Worm (Caenorhabditis elegans): Measurements from ENCODE around the gene C02F5.2.

C02F5.2 gene

DNA sequence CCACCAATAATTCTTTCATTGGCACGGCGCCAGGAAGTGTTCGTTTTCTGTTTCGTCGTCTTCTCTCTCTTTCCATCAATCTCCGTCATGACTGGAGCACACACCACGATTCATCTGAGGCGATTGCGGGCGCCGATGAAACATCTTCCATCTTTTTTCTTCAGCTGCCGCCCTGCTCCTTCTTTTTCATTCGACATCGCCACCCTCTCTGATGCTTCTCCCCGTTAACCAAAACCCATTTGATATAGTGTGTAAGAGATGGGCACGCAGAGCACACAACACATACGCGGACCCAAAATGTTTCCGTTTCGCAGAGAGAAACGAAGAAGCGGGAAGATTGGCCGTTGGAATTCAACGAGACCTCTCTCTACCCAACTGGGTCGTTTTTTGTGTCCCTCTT, 38.1 kb downstream of the C02F5.2 start:
- TF ChIP-seq hmbx-1 (tag; optimal IDR thresholded peaks at IDR 0.05) (no peak), hmg-4 (GFP tag; optimal IDR thresholded peaks at IDR 0.05) (peak; percentile 38)

DNA sequence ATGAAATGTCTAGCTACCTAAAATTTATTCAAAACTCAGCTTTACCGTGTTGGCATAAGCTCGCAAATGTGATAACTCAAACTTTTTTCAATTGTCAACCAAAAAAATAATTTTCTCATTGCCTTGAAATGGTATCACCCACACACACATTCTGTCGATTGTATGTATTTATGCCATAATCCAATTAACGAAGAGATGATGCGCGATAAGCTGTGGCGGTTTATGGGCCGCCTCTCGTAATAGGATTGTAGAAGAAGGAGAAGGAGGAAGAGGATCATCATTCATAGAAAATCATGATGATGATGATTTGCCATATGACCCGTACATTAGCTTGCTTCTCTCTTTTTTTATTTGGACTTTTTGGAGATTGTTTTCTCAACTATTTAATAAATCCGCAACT, 39.8 kb downstream of the C02F5.2 start:
- TF ChIP-seq tra-4 (tag; optimal IDR thresholded peaks at IDR 0.05) (no peak), scrt-1 (GFP tag; IDR thresholded peaks at IDR 0.05) (no peak), ceh-13 (GFP tag; optimal IDR thresholded peaks at IDR 0.05) (no peak), sea-1 (GFP tag; conservative IDR thresholded peaks at IDR 0.05) (no peak), pes-1 (GFP tag; IDR thresholded peaks at IDR 0.05) (no peak), B0310.2 (tag; optimal IDR thresholded peaks at IDR 0.05) (no peak), aly-1 (tag; optimal IDR thresholded peaks at IDR 0.05) (no peak), F13C5.2 (tag; optimal IDR thresholded peaks at IDR 0.05) (no peak), ama-1 (optimal IDR thresholded peaks at IDR 0.05) (no peak), ets-7 (tag; optimal IDR thresholded peaks at IDR 0.05) (no peak), tbx-11 (GFP tag; IDR thresholded peaks at IDR 0.05) (no peak), ceh-36 (tag; optimal IDR thresholded peaks at IDR 0.05) (no peak), hmg-4 (GFP tag; optimal IDR thresholded peaks at IDR 0.05) (no peak), tbx-37 (GFP tag; conservative IDR thresholded peaks at IDR 0.05) (no peak), hnd-1 (tag; optimal IDR thresholded peaks at IDR 0.05) (no peak), flt-1 (GFP tag; IDR thresholded peaks at IDR 0.05) (no peak)

DNA sequence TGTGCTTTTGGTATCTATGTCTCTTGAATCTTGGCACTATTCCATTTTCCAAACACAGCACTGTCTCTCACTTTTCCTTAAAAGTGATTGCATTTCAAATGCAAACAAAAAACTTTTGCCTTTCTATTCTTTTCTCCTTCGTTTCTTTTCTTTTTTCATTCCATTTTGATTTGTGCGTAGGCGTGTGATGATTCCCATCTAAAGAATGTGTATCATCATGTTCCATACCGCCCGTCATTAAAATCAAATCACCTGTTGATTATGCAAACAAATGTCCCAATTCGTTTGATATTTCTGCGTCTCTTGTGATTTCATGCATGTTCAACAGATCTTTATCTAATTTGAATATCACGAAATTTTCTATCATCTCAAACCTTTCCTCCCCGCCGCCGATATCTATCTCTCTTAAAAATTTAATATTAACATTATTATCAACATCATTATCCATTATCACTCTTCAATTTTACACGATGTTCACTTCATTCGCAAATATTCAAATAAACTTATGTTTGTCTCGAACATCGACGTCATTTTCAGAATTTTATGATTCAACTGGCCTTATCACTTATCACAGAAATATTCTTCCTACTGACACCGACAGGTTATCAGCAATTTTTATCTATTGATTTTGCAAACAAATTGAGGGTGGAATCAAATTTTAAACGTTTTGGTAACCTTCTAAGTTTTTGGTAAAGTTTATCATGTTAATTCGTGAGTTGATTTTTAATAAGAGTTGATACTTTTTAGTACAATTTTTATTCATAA, 42.0 kb downstream of the C02F5.2 start:
- TF ChIP-seq ets-7 (tag; optimal IDR thresholded peaks at IDR 0.05) (no peak), ceh-13 (GFP tag; optimal IDR thresholded peaks at IDR 0.05) (no peak), hmbx-1 (tag; optimal IDR thresholded peaks at IDR 0.05) (no peak), flt-1 (GFP tag; IDR thresholded peaks at IDR 0.05) (no peak), tbx-37 (GFP tag; conservative IDR thresholded peaks at IDR 0.05) (no peak), tra-4 (tag; optimal IDR thresholded peaks at IDR 0.05) (no peak), ceh-36 (tag; optimal IDR thresholded peaks at IDR 0.05) (no peak), scrt-1 (GFP tag; IDR thresholded peaks at IDR 0.05) (no peak), F13C5.2 (tag; optimal IDR thresholded peaks at IDR 0.05) (no peak), aly-1 (tag; optimal IDR thresholded peaks at IDR 0.05) (no peak), tbx-11 (GFP tag; IDR thresholded peaks at IDR 0.05) (no peak), ama-1 (optimal IDR thresholded peaks at IDR 0.05) (no peak), hmg-4 (GFP tag; optimal IDR thresholded peaks at IDR 0.05) (no peak), sea-1 (GFP tag; conservative IDR thresholded peaks at IDR 0.05) (no peak), hnd-1 (tag; optimal IDR thresholded peaks at IDR 0.05) (no peak), pes-1 (GFP tag; IDR thresholded peaks at IDR 0.05) (no peak)

DNA sequence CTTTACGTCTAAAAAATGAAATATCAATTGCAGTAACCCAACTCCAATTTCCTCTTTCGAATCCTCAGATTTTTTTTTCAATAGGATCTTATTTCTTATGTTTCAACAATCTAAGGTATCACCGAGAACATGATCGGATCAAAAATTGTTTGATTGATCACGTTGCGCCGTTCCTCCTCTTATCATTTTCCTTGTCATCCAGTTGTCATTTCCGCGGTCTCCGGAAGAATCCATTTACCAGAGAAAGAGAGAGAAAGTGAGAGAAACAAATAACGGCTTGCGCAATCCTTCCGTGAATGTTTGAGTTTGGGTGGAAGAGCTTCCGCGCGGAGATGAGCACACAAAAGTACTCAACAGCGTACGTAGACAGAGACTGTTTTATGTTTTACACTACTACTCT, 43.8 kb downstream of the C02F5.2 start:
- no peak for TF ChIP-seq tbx-11 (GFP tag; IDR thresholded peaks at IDR 0.05)
- TF ChIP-seq ceh-13 (GFP tag; optimal IDR thresholded peaks at IDR 0.05), result no peak
- no peak for TF ChIP-seq pes-1 (GFP tag; IDR thresholded peaks at IDR 0.05)
- no peak for TF ChIP-seq F13C5.2 (tag; optimal IDR thresholded peaks at IDR 0.05)
- TF ChIP-seq flt-1 (GFP tag; IDR thresholded peaks at IDR 0.05), result no peak
- no peak for TF ChIP-seq ets-7 (tag; optimal IDR thresholded peaks at IDR 0.05)

DNA sequence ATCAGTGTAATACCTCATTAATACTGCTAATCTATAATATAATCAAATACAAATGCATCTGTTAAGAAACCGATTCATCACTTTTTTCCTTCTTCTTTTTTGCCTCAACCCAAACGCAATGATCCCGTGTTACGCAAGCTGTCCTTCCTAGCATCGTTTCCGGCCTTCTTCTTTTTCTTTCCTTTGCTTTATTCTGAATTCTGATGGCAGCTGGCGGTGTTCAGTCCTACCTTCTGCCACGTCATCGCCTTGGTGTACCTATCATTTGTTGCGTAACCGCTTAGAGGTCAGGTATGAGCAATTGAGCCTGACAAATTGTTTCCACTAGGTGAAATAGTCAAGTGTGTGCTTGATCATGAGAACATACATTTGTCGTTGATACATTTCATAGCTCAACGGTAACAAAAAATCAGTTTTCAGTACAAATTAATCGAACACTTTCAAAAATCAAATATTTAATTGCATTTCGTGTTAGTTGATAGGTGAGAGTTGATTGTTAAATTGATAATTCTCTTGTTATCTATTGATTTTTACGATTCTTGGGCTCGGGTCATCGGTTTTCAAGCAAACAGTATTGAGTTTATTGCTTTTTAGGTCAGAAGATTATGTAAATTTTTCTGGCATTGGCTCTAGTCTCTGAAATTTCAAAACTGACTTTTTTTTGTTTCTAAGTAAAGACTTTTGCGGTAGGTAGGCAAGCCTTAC, 48.9 kb downstream of the C02F5.2 start:
- TF ChIP-seq hmg-4 (GFP tag; optimal IDR thresholded peaks at IDR 0.05), result peak; percentile 30
- TF ChIP-seq hmbx-1 (tag; optimal IDR thresholded peaks at IDR 0.05), result no peak
- TF ChIP-seq pes-1 (GFP tag; IDR thresholded peaks at IDR 0.05), result peak; percentile 38; the same call in 1 of the 2 replicates
- TF ChIP-seq ceh-36 (tag; optimal IDR thresholded peaks at IDR 0.05), result no peak
- no peak for TF ChIP-seq scrt-1 (GFP tag; IDR thresholded peaks at IDR 0.05)
- peak; percentile 95 for TF ChIP-seq ets-7 (tag; optimal IDR thresholded peaks at IDR 0.05)

DNA sequence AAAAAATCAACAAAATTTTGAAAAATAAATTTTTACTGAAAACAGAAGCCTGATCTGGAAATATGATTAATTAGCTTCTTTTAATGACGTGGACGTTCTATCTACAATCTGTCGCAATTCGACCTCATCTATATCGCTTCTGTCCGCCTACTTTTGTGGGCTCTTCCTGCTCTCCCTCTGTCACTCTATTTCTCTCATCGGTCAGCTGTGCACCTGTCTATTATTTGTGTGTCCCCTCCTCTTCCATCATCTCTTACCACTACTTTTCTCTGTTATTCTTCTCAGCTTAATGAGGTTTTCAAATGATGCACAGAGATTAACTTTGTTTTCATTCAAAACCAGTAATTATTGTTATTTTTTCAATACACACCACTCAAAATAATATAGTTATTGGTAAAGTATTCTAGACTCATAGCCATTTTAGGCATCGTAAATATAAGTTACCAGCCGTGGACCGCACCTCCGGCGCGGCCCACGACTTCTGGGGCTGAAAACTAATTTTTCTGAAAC, 49.7 kb downstream of the C02F5.2 start:
- no peak for TF ChIP-seq pes-1 (GFP tag; IDR thresholded peaks at IDR 0.05)

DNA sequence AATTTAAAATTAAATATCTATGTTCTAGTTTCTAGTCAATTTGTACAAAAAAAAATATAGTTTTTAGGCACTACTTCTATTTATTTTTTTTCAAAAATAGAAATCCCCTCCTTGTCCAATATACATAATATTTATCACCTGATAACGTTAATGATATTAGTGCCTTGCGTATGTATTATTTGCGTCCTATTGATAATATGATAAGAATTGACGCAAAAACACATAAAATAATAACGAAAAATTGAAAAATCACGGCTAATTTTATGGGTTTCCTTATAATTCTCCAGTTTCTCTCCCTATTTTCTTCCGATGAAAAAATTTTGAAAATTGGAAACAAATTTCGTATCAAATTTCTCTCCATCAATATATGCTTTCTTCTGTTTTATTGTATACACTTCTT, 50.3 kb downstream of the C02F5.2 start:
- TF ChIP-seq ceh-13 (GFP tag; optimal IDR thresholded peaks at IDR 0.05) (no peak), pes-1 (GFP tag; IDR thresholded peaks at IDR 0.05) (no peak), F13C5.2 (tag; optimal IDR thresholded peaks at IDR 0.05) (no peak), hmbx-1 (tag; optimal IDR thresholded peaks at IDR 0.05) (no peak), scrt-1 (GFP tag; IDR thresholded peaks at IDR 0.05) (no peak), B0310.2 (tag; optimal IDR thresholded peaks at IDR 0.05) (no peak)
